Worm (Caenorhabditis elegans) whole organism, L2 larva: ENCODE results near the gene K11H3.5.

ENCODE experiments used
- ZK546.5 ChIP-seq: sonication (generic microtip); optimal IDR thresholded peaks from 2 replicates; lab custom pipeline; 2017; ENCODE audit warnings: missing biosample characterization, missing genetic modification characterization
- ama-1 ChIP-seq: fragments of 150-350 bp; optimal IDR thresholded peaks from 2 replicates; lab custom pipeline; 2018; ENCODE audit warnings: inconsistent platforms
- elt-1 ChIP-seq: fragments of 150-350 bp; optimal IDR thresholded peaks from 2 replicates; lab custom pipeline; 2014; ENCODE audit warnings: missing biosample characterization, missing genetic modification characterization
- lin-39 ChIP-seq: fragments of 150-350 bp; optimal IDR thresholded peaks from 2 replicates; lab custom pipeline; 2014; ENCODE audit warnings: missing biosample characterization, missing genetic modification reagents, missing genetic modification characterization
- nhr-11 ChIP-seq: fragments of 150-350 bp; optimal IDR thresholded peaks from 2 replicates; lab custom pipeline; 2014; ENCODE audit warnings: missing biosample characterization, missing genetic modification characterization
- unc-55 ChIP-seq: fragments of 150-350 bp; sonication (generic microtip); optimal IDR thresholded peaks from 3 replicates; lab custom pipeline; 2014; ENCODE audit warnings: missing biosample characterization, missing genetic modification reagents, missing genetic modification characterization
- ztf-11 ChIP-seq: sonication (generic microtip); optimal IDR thresholded peaks from 2 replicates; lab custom pipeline; 2017; ENCODE audit warnings: missing biosample characterization, missing genetic modification characterization

ce11 chrIII:9853667-9854620, 10.4 kb downstream of the K11H3.5 start:
- no peak for TF ChIP-seq lin-39 (tag; lab: Kevin White, UChicago)
- no peak for TF ChIP-seq nhr-11 (tag; lab: Kevin White, UChicago)
- TF ChIP-seq ZK546.5 (tag; lab: Kevin White, UChicago), result no peak
- no peak for TF ChIP-seq ztf-11 (tag; lab: Kevin White, UChicago)
- TF ChIP-seq unc-55, result no peak
- no peak for TF ChIP-seq elt-1 (tag; lab: Kevin White, UChicago)
- TF ChIP-seq ama-1 (lab: Kevin White, UChicago), result no peak
